ENCODE assay signal across 3 fruit fly cellular contexts in genomic region chr3R:9001720-9002240, dm6.
TF ChIP-seq lines count a peak whose summit lies in the region.

No protein-coding gene starts in this region.

- no peak for TF ChIP-seq CTCF in whole organism, embryonic (GFP tag; optimal IDR thresholded peaks at IDR 0.05; lab: Kevin White, UChicago)

TF ChIP-seq in whole organism, adult, 20 proteins besides CTCF, POLR2A, EP300 and RAD21:
- TF ChIP-seq pad (GFP tag; optimal IDR thresholded peaks at IDR 0.05; lab: Kevin White, UChicago) (no peak), ovo (GFP tag; optimal IDR thresholded peaks at IDR 0.05; lab: Kevin White, UChicago) (peak; percentile 56), CG33017 (tag; optimal IDR thresholded peaks at IDR 0.05; lab: Kevin White, UChicago) (no peak), tj (GFP tag; optimal IDR thresholded peaks at IDR 0.05; lab: Kevin White, UChicago) (no peak)

TF ChIP-seq in whole organism, embryonic, 481 proteins besides CTCF, POLR2A, EP300 and RAD21 (continues in another document):
- TF ChIP-seq CG11504 (tag; optimal IDR thresholded peaks at IDR 0.05; lab: Kevin White, UChicago) = no peak
- no peak for TF ChIP-seq wek (GFP tag; optimal IDR thresholded peaks at IDR 0.05; lab: Kevin White, UChicago)
- TF ChIP-seq HHEX (GFP tag; optimal IDR thresholded peaks at IDR 0.05; lab: Kevin White, UChicago) = no peak
- TF ChIP-seq Doc3 (GFP tag; IDR thresholded peaks at IDR 0.05; lab: Robert Waterston, UW; ENCODE audit: partially characterized antibody) = no peak
- no peak for TF ChIP-seq CG10462 (GFP tag; optimal IDR thresholded peaks at IDR 0.05; lab: Kevin White, UChicago)
- peak; percentile 87 for TF ChIP-seq Deaf1 (tag; optimal IDR thresholded peaks at IDR 0.05; lab: Kevin White, UChicago)
- TF ChIP-seq bowl (GFP tag; IDR thresholded peaks at IDR 0.05; lab: Robert Waterston, UW) = no peak
- TF ChIP-seq CG7357 (GFP tag; IDR thresholded peaks at IDR 0.05; lab: Robert Waterston, UW) = no peak
- TF ChIP-seq NfI (GFP tag; optimal IDR thresholded peaks at IDR 0.05; lab: Kevin White, UChicago) = no peak
- no peak for TF ChIP-seq H2.0 (GFP tag; IDR thresholded peaks at IDR 0.05; lab: Robert Waterston, UW)
- TF ChIP-seq Hey (tag; optimal IDR thresholded peaks at IDR 0.05; lab: Kevin White, UChicago) = no peak
- no peak for TF ChIP-seq vvl (GFP tag; IDR thresholded peaks at IDR 0.05; lab: Robert Waterston, UW)
- TF ChIP-seq CG31441 (GFP tag; IDR thresholded peaks at IDR 0.05; lab: Robert Waterston, UW) = no peak
- no peak for TF ChIP-seq CG12104 (GFP tag; optimal IDR thresholded peaks at IDR 0.05; lab: Kevin White, UChicago)
- no peak for TF ChIP-seq Fer3 (tag; optimal IDR thresholded peaks at IDR 0.05; lab: Kevin White, UChicago)
- TF ChIP-seq ttk (GFP tag; IDR thresholded peaks at IDR 0.05; lab: Robert Waterston, UW) = no peak
- no peak for TF ChIP-seq CG1602 (GFP tag; optimal IDR thresholded peaks at IDR 0.05; lab: Kevin White, UChicago)
- no peak for TF ChIP-seq CG14667 (GFP tag; IDR thresholded peaks at IDR 0.05; lab: Robert Waterston, UW)
- peak; percentile 2 for TF ChIP-seq gsb-n (tag; optimal IDR thresholded peaks at IDR 0.05; lab: Kevin White, UChicago)
- no peak for TF ChIP-seq bbx (GFP tag; IDR thresholded peaks at IDR 0.05; lab: Robert Waterston, UW; ENCODE audit: partially characterized antibody)
- no peak for TF ChIP-seq Hand (GFP tag; optimal IDR thresholded peaks at IDR 0.05; lab: Kevin White, UChicago)
- TF ChIP-seq CG3995 (GFP tag; optimal IDR thresholded peaks at IDR 0.05; lab: Kevin White, UChicago) = no peak
- TF ChIP-seq CG1832 (GFP tag; optimal IDR thresholded peaks at IDR 0.05; lab: Kevin White, UChicago) = no peak
- no peak for TF ChIP-seq Hr78 (GFP tag; optimal IDR thresholded peaks at IDR 0.05; lab: Kevin White, UChicago)
- TF ChIP-seq Jarid2 (GFP tag; optimal IDR thresholded peaks at IDR 0.05; lab: Kevin White, UChicago) = no peak
- no peak for TF ChIP-seq CG6272 (GFP tag; IDR thresholded peaks at IDR 0.05; lab: Robert Waterston, UW)
- TF ChIP-seq dm (GFP tag; optimal IDR thresholded peaks at IDR 0.05; lab: Kevin White, UChicago) = no peak
- TF ChIP-seq CG7271 (tag; optimal IDR thresholded peaks at IDR 0.05; lab: Kevin White, UChicago) = no peak
- TF ChIP-seq slp2 (GFP tag; optimal IDR thresholded peaks at IDR 0.05; lab: Kevin White, UChicago) = no peak
- TF ChIP-seq cas (GFP tag; IDR thresholded peaks at IDR 0.05; lab: Robert Waterston, UW) = no peak
- 0 out of 2 replicates have a peak, but pooled peaks have one; percentile 11 for TF ChIP-seq stc (GFP tag; IDR thresholded peaks at IDR 0.05; lab: Robert Waterston, UW)
- no peak for TF ChIP-seq sisA (GFP tag; IDR thresholded peaks at IDR 0.05; lab: Robert Waterston, UW)
- TF ChIP-seq CG13287 (GFP tag; IDR thresholded peaks at IDR 0.05; lab: Robert Waterston, UW; ENCODE audit: partially characterized antibody) = peak; percentile 25; the same call in 1 of the 2 replicates
- TF ChIP-seq scrt (GFP tag; optimal IDR thresholded peaks at IDR 0.05; lab: Kevin White, UChicago) = no peak
- no peak for TF ChIP-seq dimm (GFP tag; IDR thresholded peaks at IDR 0.05; lab: Robert Waterston, UW)
- no peak for TF ChIP-seq Oaz (GFP tag; IDR thresholded peaks at IDR 0.05; lab: Robert Waterston, UW)
- TF ChIP-seq Fer1 (GFP tag; optimal IDR thresholded peaks at IDR 0.05; lab: Kevin White, UChicago) = no peak
- no peak for TF ChIP-seq knrl (GFP tag; IDR thresholded peaks at IDR 0.05; lab: Robert Waterston, UW; ENCODE audit: partially characterized antibody)
- TF ChIP-seq oc (tag; optimal IDR thresholded peaks at IDR 0.05; lab: Kevin White, UChicago) = peak; percentile 63
- no peak for TF ChIP-seq CG11560 (tag; IDR thresholded peaks at IDR 0.05; lab: Robert Waterston, UW)
- no peak for TF ChIP-seq TFAM (GFP tag; optimal IDR thresholded peaks at IDR 0.05; lab: Kevin White, UChicago)
- TF ChIP-seq Pdp1 (GFP tag; optimal IDR thresholded peaks at IDR 0.05; lab: Kevin White, UChicago) = peak in 1 of 2 experiments; percentile 9
- TF ChIP-seq CG7372 (GFP tag; IDR thresholded peaks at IDR 0.05; lab: Robert Waterston, UW) = no peak
- TF ChIP-seq fd96Cb (tag; optimal IDR thresholded peaks at IDR 0.05; lab: Kevin White, UChicago) = no peak
- no peak for TF ChIP-seq zfh2 (GFP tag; optimal IDR thresholded peaks at IDR 0.05; lab: Kevin White, UChicago)
- peak; percentile 72 for TF ChIP-seq kni (GFP tag; optimal IDR thresholded peaks at IDR 0.05; lab: Kevin White, UChicago)

TF ChIP-seq in whole organism, pupa, 21 proteins besides CTCF, POLR2A, EP300 and RAD21:
- TF ChIP-seq Pif1B (GFP tag; optimal IDR thresholded peaks at IDR 0.05; lab: Kevin White, UChicago) (no peak), CG4496 (GFP tag; IDR thresholded peaks at IDR 0.05; lab: Robert Waterston, UW) (0 out of 3 replicates have a peak, but pooled peaks have one; percentile 6), D1 (tag; optimal IDR thresholded peaks at IDR 0.05; lab: Kevin White, UChicago) (no peak)
